Fruit fly (Drosophila melanogaster) whole organism, embryonic: ENCODE data around the gene spg.

ENCODE experiments used
- Bdp1 ChIP-seq: fragments of 200-800 bp; sonication (Bioruptor generic); optimal IDR thresholded peaks from 3 replicates; lab custom pipeline; 2016; ENCODE audit warnings: missing biosample characterization, missing genetic modification characterization
- CG10431 ChIP-seq: fragments of 200-800 bp; sonication (Bioruptor generic); optimal IDR thresholded peaks from 3 replicates; lab custom pipeline; 2018; ENCODE audit warnings: missing biosample characterization, mild to moderate bottlenecking, missing genetic modification characterization
- CG10462 ChIP-seq: fragments of 200-800 bp; sonication (Bioruptor generic); optimal IDR thresholded peaks from 2 replicates; lab custom pipeline; 2016; ENCODE audit warnings: missing biosample characterization, missing genetic modification characterization
- CG10543 ChIP-seq: fragments of 200-800 bp; sonication (Bioruptor generic); optimal IDR thresholded peaks from 3 replicates; lab custom pipeline; 2017; ENCODE audit warnings: missing biosample characterization, mild to moderate bottlenecking, missing genetic modification characterization, moderate library complexity
- CG10654 ChIP-seq: fragments of 200-800 bp; sonication (Bioruptor generic); optimal IDR thresholded peaks from 2 replicates; lab custom pipeline; 2016; ENCODE audit warnings: missing biosample characterization, missing genetic modification characterization
- CG11696 ChIP-seq: fragments of 200-800 bp; sonication (Bioruptor generic); IDR thresholded peaks from 2 replicates; pipeline ENCODE4 v1.3.6; 2022; ENCODE audit warnings: missing biosample characterization, missing genetic modification characterization
- CG12744 ChIP-seq: fragments of 200-800 bp; sonication (Bioruptor generic); optimal IDR thresholded peaks from 2 replicates; lab custom pipeline; 2016; ENCODE audit warnings: missing biosample characterization, missing genetic modification characterization
- CG13123 ChIP-seq: fragments of 200-800 bp; sonication (Bioruptor generic); optimal IDR thresholded peaks from 2 replicates; lab custom pipeline; 2016; ENCODE audit warnings: missing biosample characterization, missing genetic modification characterization
- CG14860 ChIP-seq: fragments of 200-800 bp; sonication (Bioruptor generic); IDR thresholded peaks from 3 replicates; pipeline ENCODE4 v1.3.6; 2022; ENCODE audit warnings: missing biosample characterization, missing genetic modification characterization; ENCODE audit not compliant: partially characterized antibody
- CG1603 ChIP-seq: fragments of 200-800 bp; sonication (Bioruptor generic); optimal IDR thresholded peaks from 2 replicates; lab custom pipeline; 2019; ENCODE audit warnings: missing biosample characterization, mild to moderate bottlenecking, missing genetic modification characterization, moderate library complexity
- CG17361 ChIP-seq: fragments of 200-800 bp; sonication (Bioruptor generic); IDR thresholded peaks from 3 replicates; pipeline ENCODE4 v1.3.6; 2022; ENCODE audit warnings: missing biosample characterization, missing genetic modification characterization
- CG1832 ChIP-seq: fragments of 200-800 bp; sonication (Bioruptor generic); optimal IDR thresholded peaks from 2 replicates; lab custom pipeline; 2017; ENCODE audit warnings: missing biosample characterization, mild to moderate bottlenecking, missing genetic modification characterization, inconsistent platforms
- CG2889 ChIP-seq: fragments of 200-800 bp; sonication (Bioruptor generic); IDR thresholded peaks from 3 replicates; pipeline ENCODE4 v1.3.6; 2022; ENCODE audit warnings: missing biosample characterization, missing genetic modification characterization
- CG32767 ChIP-seq: fragments of 200-800 bp; sonication (Bioruptor generic); IDR thresholded peaks from 2 replicates; pipeline ENCODE4 v1.3.6; 2022; ENCODE audit warnings: missing biosample characterization, missing genetic modification characterization
- CG3847 ChIP-seq: fragments of 200-800 bp; sonication (Bioruptor generic); IDR thresholded peaks from 2 replicates; pipeline ENCODE4 v1.3.6; 2022; ENCODE audit warnings: missing biosample characterization, missing genetic modification characterization
- CG42726 ChIP-seq: fragments of 200-800 bp; sonication (Bioruptor generic); IDR thresholded peaks from 2 replicates; pipeline ENCODE4 v1.3.6; 2022; ENCODE audit warnings: missing biosample characterization, missing genetic modification characterization; ENCODE audit not compliant: partially characterized antibody
- CG5180 ChIP-seq: fragments of 200-800 bp; sonication (Bioruptor generic); optimal IDR thresholded peaks from 3 replicates; lab custom pipeline; 2017; ENCODE audit warnings: missing biosample characterization, missing genetic modification characterization, mild to moderate bottlenecking, moderate library complexity, missing genetic modification reagents
- CG5953 ChIP-seq: fragments of 200-800 bp; sonication (Bioruptor generic); IDR thresholded peaks from 2 replicates; pipeline ENCODE4 v1.3.6; 2022; ENCODE audit warnings: missing biosample characterization, missing genetic modification characterization
- CG6272 ChIP-seq: fragments of 200-800 bp; sonication (Bioruptor generic); IDR thresholded peaks from 2 replicates; pipeline ENCODE4 v1.3.6; 2022; ENCODE audit warnings: missing biosample characterization, missing genetic modification characterization
- CG7745 ChIP-seq: fragments of 200-800 bp; sonication (Bioruptor generic); optimal IDR thresholded peaks from 2 replicates; lab custom pipeline; 2018; ENCODE audit warnings: missing biosample characterization, mild to moderate bottlenecking, missing genetic modification characterization, moderate library complexity
- CG9727 ChIP-seq: fragments of 200-800 bp; sonication (Bioruptor generic); optimal IDR thresholded peaks from 3 replicates; lab custom pipeline; 2017; ENCODE audit warnings: missing biosample characterization, mild to moderate bottlenecking, missing genetic modification characterization
- CG9932 ChIP-seq: fragments of 200-800 bp; sonication (Bioruptor generic); IDR thresholded peaks from 2 replicates; pipeline ENCODE4 v1.3.6; 2022; ENCODE audit warnings: missing biosample characterization, missing genetic modification characterization
- CkIIα-i1 ChIP-seq: fragments of 200-800 bp; sonication (Bioruptor generic); IDR thresholded peaks from 2 replicates; pipeline ENCODE4 v1.3.6; 2022; ENCODE audit warnings: missing biosample characterization, missing genetic modification characterization
- Deaf1 ChIP-seq: fragments of 200-800 bp; optimal IDR thresholded peaks from 3 replicates; lab custom pipeline; 2019; ENCODE audit warnings: missing biosample characterization, mild to moderate bottlenecking, missing genetic modification characterization, moderate library complexity
- Fer1 ChIP-seq: fragments of 200-800 bp; sonication (Bioruptor generic); optimal IDR thresholded peaks from 2 replicates; lab custom pipeline; 2017; ENCODE audit warnings: missing biosample characterization, mild to moderate bottlenecking, missing genetic modification characterization
- Myb ChIP-seq: fragments of 200-800 bp; sonication (Bioruptor generic); optimal IDR thresholded peaks from 2 replicates; lab custom pipeline; 2016; ENCODE audit warnings: missing biosample characterization, missing genetic modification characterization
- PHDP ChIP-seq: fragments of 200-800 bp; sonication (Bioruptor generic); optimal IDR thresholded peaks from 3 replicates; lab custom pipeline; 2018; ENCODE audit warnings: missing biosample characterization, mild to moderate bottlenecking, missing genetic modification characterization, moderate library complexity
- Pdp1 ChIP-seq, 2 experiments: fragments of 200-800 bp; sonication (Bioruptor generic); optimal IDR thresholded peaks; 3 replicates each; lab custom pipeline; 2016; ENCODE audit warnings: missing biosample characterization in 2 of 2, missing genetic modification characterization in 2 of 2, mild to moderate bottlenecking in 1 of 2, moderate library complexity in 1 of 2
- Ptx1 ChIP-seq: fragments of 200-800 bp; sonication (Bioruptor generic); IDR thresholded peaks from 2 replicates; pipeline ENCODE4 v1.3.6; 2022; ENCODE audit warnings: missing biosample characterization, missing genetic modification characterization
- Rfx ChIP-seq: fragments of 200-800 bp; sonication (Bioruptor generic); IDR thresholded peaks from 2 replicates; pipeline ENCODE4 v1.3.6; 2022; ENCODE audit warnings: missing biosample characterization, missing genetic modification characterization
- Rx ChIP-seq: fragments of 200-800 bp; sonication (Bioruptor generic); IDR thresholded peaks from 2 replicates; pipeline ENCODE4 v1.3.6; 2022; ENCODE audit warnings: missing biosample characterization, missing genetic modification characterization
- Trl ChIP-seq, 3 experiments: fragments of >200 bp in 2 of 3; fragments of 200-800 bp in 1 of 3; sonication (Bioruptor generic) in 1 of 3; optimal IDR thresholded peaks; 2 replicates in 1 of 3; 3 replicates in 2 of 3; lab custom pipeline; 2016 to 2017; ENCODE audit warnings: missing biosample characterization in 1 of 3, missing genetic modification characterization in 1 of 3
- Xbp1 ChIP-seq: fragments of 200-800 bp; sonication (Bioruptor generic); optimal IDR thresholded peaks from 3 replicates; lab custom pipeline; 2016; ENCODE audit warnings: missing biosample characterization, mild to moderate bottlenecking, missing genetic modification characterization
- abd-A ChIP-seq: fragments of 200-800 bp; sonication (Bioruptor generic); optimal IDR thresholded peaks from 3 replicates; lab custom pipeline; 2019; ENCODE audit warnings: missing biosample characterization, mild to moderate bottlenecking, missing genetic modification characterization, moderate library complexity
- chm ChIP-seq: fragments of 200-800 bp; sonication (Bioruptor generic); IDR thresholded peaks from 2 replicates; pipeline ENCODE4 v1.3.6; 2022; ENCODE audit warnings: missing biosample characterization, missing genetic modification characterization
- crol ChIP-seq: fragments of 200-800 bp; sonication (Bioruptor generic); IDR thresholded peaks from 2 replicates; pipeline ENCODE4 v1.3.6; 2022; ENCODE audit warnings: missing biosample characterization, missing genetic modification characterization
- dati ChIP-seq: fragments of 200-800 bp; sonication (Bioruptor generic); IDR thresholded peaks from 2 replicates; pipeline ENCODE4 v1.3.6; 2022; ENCODE audit warnings: missing biosample characterization, missing genetic modification characterization
- eyg ChIP-seq: fragments of 200-800 bp; sonication (Bioruptor generic); optimal IDR thresholded peaks from 3 replicates; lab custom pipeline; 2016; ENCODE audit warnings: missing biosample characterization, missing genetic modification characterization
- gce ChIP-seq: fragments of 200-800 bp; sonication (Bioruptor generic); IDR thresholded peaks from 3 replicates; pipeline ENCODE4 v1.3.6; 2022; ENCODE audit warnings: missing biosample characterization, missing genetic modification characterization
- hbn ChIP-seq: fragments of 200-800 bp; sonication (Bioruptor generic); IDR thresholded peaks from 2 replicates; pipeline ENCODE4 v1.3.6; 2022; ENCODE audit warnings: missing biosample characterization, missing genetic modification characterization; ENCODE audit not compliant: partially characterized antibody
- mam ChIP-seq: fragments of 200-800 bp; sonication (Bioruptor generic); optimal IDR thresholded peaks from 3 replicates; lab custom pipeline; 2016; ENCODE audit warnings: missing biosample characterization, missing genetic modification characterization
- mirr ChIP-seq: fragments of 200-800 bp; sonication (Bioruptor generic); optimal IDR thresholded peaks from 3 replicates; lab custom pipeline; 2018; ENCODE audit warnings: missing biosample characterization, mild to moderate bottlenecking, missing genetic modification characterization
- mld ChIP-seq: fragments of 200-800 bp; sonication (Bioruptor generic); IDR thresholded peaks from 3 replicates; pipeline ENCODE4 v1.3.6; 2022; ENCODE audit warnings: missing biosample characterization, missing genetic modification characterization; ENCODE audit not compliant: partially characterized antibody
- pum ChIP-seq: fragments of 200-800 bp; sonication (Bioruptor generic); optimal IDR thresholded peaks from 2 replicates; lab custom pipeline; 2016; ENCODE audit warnings: missing biosample characterization, missing genetic modification characterization
- run ChIP-seq: fragments of 200-800 bp; sonication (Bioruptor generic); optimal IDR thresholded peaks from 3 replicates; lab custom pipeline; 2018; ENCODE audit warnings: missing biosample characterization, mild to moderate bottlenecking, missing genetic modification characterization
- salm ChIP-seq: fragments of 200-800 bp; sonication (Bioruptor generic); optimal IDR thresholded peaks from 2 replicates; lab custom pipeline; 2018; ENCODE audit warnings: missing biosample characterization, mild to moderate bottlenecking, missing genetic modification characterization
- sens ChIP-seq: fragments of 200-800 bp; sonication (Bioruptor generic); peaks from one replicate; lab custom pipeline; 2016; ENCODE audit warnings: missing biosample characterization, missing genetic modification characterization
- sima ChIP-seq: fragments of 200-800 bp; sonication (Bioruptor generic); optimal IDR thresholded peaks from 2 replicates; lab custom pipeline; 2016; ENCODE audit warnings: missing biosample characterization, missing genetic modification characterization
- slbo ChIP-seq: fragments of 200-800 bp; sonication (Bioruptor generic); IDR thresholded peaks from 2 replicates; pipeline ENCODE4 v1.3.6; 2022; ENCODE audit warnings: missing biosample characterization, missing genetic modification characterization
- so ChIP-seq: fragments of 200-800 bp; sonication (Bioruptor generic); IDR thresholded peaks from 3 replicates; pipeline ENCODE4 v1.3.6; 2022; ENCODE audit warnings: missing biosample characterization, missing genetic modification characterization
- vvl ChIP-seq: fragments of 200-800 bp; sonication (Bioruptor generic); IDR thresholded peaks from 2 replicates; pipeline ENCODE4 v1.3.6; 2022; ENCODE audit warnings: missing biosample characterization, missing genetic modification characterization

The spg gene

dm6 chr3R:28901468-28902163 is 56.5 kb downstream of the spg start (continued):
- TF ChIP-seq CG10654 (GFP tag; lab: Kevin White, UChicago) (no peak), CG10462 (GFP tag; lab: Kevin White, UChicago) (no peak), CG3847 (GFP tag; lab: Robert Waterston, UW) (no peak), Rfx (GFP tag; lab: Robert Waterston, UW) (no peak), salm (tag; lab: Kevin White, UChicago) (no peak), CG9932 (GFP tag; lab: Robert Waterston, UW) (no peak), sima (GFP tag; lab: Kevin White, UChicago) (no peak), CG1832 (no peak), Rx (GFP tag; lab: Robert Waterston, UW) (no peak), CG6272 (GFP tag; lab: Robert Waterston, UW) (no peak), PHDP (tag; lab: Kevin White, UChicago) (no peak), CG10431 (peak; percentile 69), mirr (GFP tag; lab: Kevin White, UChicago) (peak; percentile 57), eyg (GFP tag; lab: Kevin White, UChicago) (no peak), chm (peak; percentile 22; the same call in 1 of the 2 replicates), CG5180 (GFP tag; lab: Kevin White, UChicago) (no peak), Ptx1 (no peak), Trl (optimal IDR thresholded peaks at IDR 0.05; lab: Kevin White, UChicago) (no peak), Trl (GFP tag; optimal IDR thresholded peaks at IDR 0.05; lab: Kevin White, UChicago) (no peak), gce (GFP tag; lab: Robert Waterston, UW) (no peak), mld (GFP tag; lab: Robert Waterston, UW) (no peak), Myb (GFP tag; lab: Kevin White, UChicago) (no peak), mam (GFP tag; lab: Kevin White, UChicago) (no peak), run (no peak), Fer1 (no peak), CG12744 (GFP tag; lab: Kevin White, UChicago) (no peak), CkIIα-i1 (GFP tag; lab: Robert Waterston, UW) (no peak), Bdp1 (GFP tag; lab: Kevin White, UChicago) (no peak), sens (GFP tag; lab: Kevin White, UChicago) (no peak), CG2889 (GFP tag; lab: Robert Waterston, UW) (no peak), CG17361 (no peak), pum (GFP tag; lab: Kevin White, UChicago) (no peak), vvl (GFP tag; lab: Robert Waterston, UW) (no peak), slbo (GFP tag; lab: Robert Waterston, UW) (no peak), CG32767 (GFP tag; lab: Robert Waterston, UW) (no peak), dati (GFP tag; lab: Robert Waterston, UW) (no peak), abd-A (tag; lab: Kevin White, UChicago) (no peak), CG9727 (GFP tag; lab: Kevin White, UChicago) (no peak), CG5953 (no peak)
- TF ChIP-seq, all 482 proteins: peak for 16

- 0 out of 2 replicates have a peak, but pooled peaks have one; percentile 25 for TF ChIP-seq chm
- peak; percentile 45 for TF ChIP-seq CG10543 (GFP tag; lab: Kevin White, UChicago)
- TF ChIP-seq crol (GFP tag; lab: Robert Waterston, UW), result peak; percentile 77
- TF ChIP-seq CG14860 (GFP tag; lab: Robert Waterston, UW), result no peak
- TF ChIP-seq Pdp1 (GFP tag; optimal IDR thresholded peaks at IDR 0.05; lab: Kevin White, UChicago), result peak in 1 of 2 experiments; percentile 4
- TF ChIP-seq CG1603 (tag; lab: Kevin White, UChicago), result no peak
- TF ChIP-seq Deaf1 (tag; lab: Kevin White, UChicago), result peak; percentile 62
- no peak for TF ChIP-seq CG6272 (GFP tag; lab: Robert Waterston, UW)
- TF ChIP-seq Xbp1 (GFP tag; lab: Kevin White, UChicago), result no peak
- 0 out of 2 replicates have a peak, but pooled peaks have one; percentile 7 for TF ChIP-seq CG42726 (GFP tag; lab: Robert Waterston, UW)
- no peak for TF ChIP-seq CG7745 (tag; lab: Kevin White, UChicago)
- no peak for TF ChIP-seq CG13123 (GFP tag; lab: Kevin White, UChicago)
- TF ChIP-seq CG11696 (GFP tag; lab: Robert Waterston, UW), result no peak
- 0 out of 2 replicates have a peak, but pooled peaks have one; percentile 22 for TF ChIP-seq hbn (GFP tag; lab: Robert Waterston, UW)
- no peak for TF ChIP-seq so
Observed at dm6 chr3R:28903392-28903791, 58.3 kb downstream of the spg start.
